Worm (Caenorhabditis elegans) whole organism, early embryonic: ENCODE data around the gene C39B10.5.

Experiments used
- ama-1 ChIP-seq: fragments of 150-350 bp; optimal IDR thresholded peaks from 2 replicates; lab custom pipeline; 2014
- ceh-13 ChIP-seq: fragments of 200-800 bp; sonication (Bioruptor generic); optimal IDR thresholded peaks from 2 replicates; lab custom pipeline; 2018; ENCODE audit warnings: mild to moderate bottlenecking, missing genetic modification characterization, missing compliant biosample characterization
- scrt-1 ChIP-seq: fragments of 200-800 bp; sonication (Bioruptor generic); IDR thresholded peaks from 2 replicates; pipeline ENCODE4 v1.3.6; 2022; ENCODE audit warnings: missing genetic modification characterization, missing compliant biosample characterization
- tra-4 ChIP-seq: sonication (generic microtip); optimal IDR thresholded peaks from 2 replicates; lab custom pipeline; 2017; ENCODE audit warnings: missing genetic modification characterization, missing compliant biosample characterization

- TF ChIP-seq tra-4 (tag; lab: Kevin White, UChicago): no peak
- no peak for TF ChIP-seq ceh-13
- TF ChIP-seq scrt-1 (GFP tag; lab: Robert Waterston, UW): no peak
- TF ChIP-seq ama-1 (lab: Kevin White, UChicago): no peak
These were observed 3.3 kb upstream of the C39B10.5 start, which contains the start of gene C39B10.3 for ce11 chrX:10443836-10444235.
